Fruit fly (Drosophila melanogaster): Measurements from ENCODE around the gene CG11523.
A peak's percentile ranks its signal among the peaks of the same experiment; 100 is the strongest.

CG11523 gene

DNA sequence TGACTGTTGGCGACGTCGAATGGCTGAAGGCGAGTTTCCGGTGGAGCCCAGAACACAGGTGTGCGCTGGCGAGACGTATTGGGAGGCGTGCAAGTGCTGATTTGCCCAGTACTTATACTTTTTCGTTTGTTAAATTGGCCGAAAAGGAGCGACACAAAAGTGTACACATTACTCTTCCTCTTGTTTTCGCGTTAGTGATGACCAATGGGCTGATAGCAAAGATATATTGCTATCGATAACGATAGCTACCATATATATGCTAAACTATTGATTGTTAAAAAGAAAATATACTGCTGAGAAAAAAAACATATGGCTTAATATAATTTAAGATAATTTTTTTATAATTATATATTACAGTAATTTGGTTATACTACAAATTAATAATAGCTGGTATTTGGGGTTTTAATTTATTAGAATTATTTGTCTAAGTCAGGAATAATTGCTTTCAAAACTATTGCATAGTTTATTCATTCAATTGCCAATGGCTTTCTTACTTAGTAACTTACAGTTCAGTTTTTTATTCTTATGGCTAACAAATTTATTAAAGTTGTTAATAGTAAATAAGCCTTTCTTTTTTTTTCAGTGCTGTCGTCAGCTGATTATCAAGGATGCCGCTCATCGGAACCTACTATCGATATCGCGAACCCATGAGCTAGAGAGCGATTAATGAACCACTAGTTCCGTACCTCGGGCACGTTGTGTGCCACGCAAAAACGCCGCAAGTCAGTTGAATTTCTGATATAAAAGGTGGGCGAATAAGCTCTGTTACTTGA, 21.7 kb upstream of the CG11523 start, which contains the start of the genes Hem and IleRS (continued):
- TF ChIP-seq CG1233 (GFP tag; optimal IDR thresholded peaks at IDR 0.05) (no peak), CG9215 (GFP tag; IDR thresholded peaks at IDR 0.05) (peak; percentile 84), CG17612 (GFP tag; IDR thresholded peaks at IDR 0.05) (0 out of 2 replicates have a peak, but pooled peaks have one; percentile 56), CG17912 (GFP tag; optimal IDR thresholded peaks at IDR 0.05) (peak; percentile 69), Kr (GFP tag; optimal IDR thresholded peaks at IDR 0.05) (no peak), pzg (GFP tag; optimal IDR thresholded peaks at IDR 0.05) (peak; percentile 52), H15 (GFP tag; IDR thresholded peaks at IDR 0.05) (peak; percentile 84), D19A (tag; optimal IDR thresholded peaks at IDR 0.05) (peak; percentile 88), mam (GFP tag; optimal IDR thresholded peaks at IDR 0.05) (peak; percentile 91), CG7357 (GFP tag; IDR thresholded peaks at IDR 0.05) (peak; percentile 66; the same call in 1 of the 3 replicates), cad (GFP tag; optimal IDR thresholded peaks at IDR 0.05) (no peak), CG4282 (GFP tag; optimal IDR thresholded peaks at IDR 0.05) (peak; percentile 60), CG17328 (GFP tag; IDR thresholded peaks at IDR 0.05) (peak; percentile 89), Opbp (GFP tag; IDR thresholded peaks at IDR 0.05; ENCODE audit: partially characterized antibody) (peak; percentile 75; the same call in 2 of the 3 replicates), Jarid2 (GFP tag; optimal IDR thresholded peaks at IDR 0.05) (peak; percentile 57), lab (GFP tag; optimal IDR thresholded peaks at IDR 0.05) (peak; percentile 93), CG14050 (GFP tag; IDR thresholded peaks at IDR 0.05) (peak; percentile 83), chm (GFP tag; IDR thresholded peaks at IDR 0.05) (peak; percentile 89), Med (GFP tag) (peak; percentile 96), TFAM (GFP tag; optimal IDR thresholded peaks at IDR 0.05) (peak; percentile 36), CG3847 (GFP tag; IDR thresholded peaks at IDR 0.05) (peak; percentile 90), pan (optimal IDR thresholded peaks at IDR 0.05) (no peak), pan (GFP tag; optimal IDR thresholded peaks at IDR 0.05 in 1 of 2, IDR thresholded peaks at IDR 0.05 in 1 of 2) (peak in 1 of 2 experiments; percentile 93), CG6272 (GFP tag; IDR thresholded peaks at IDR 0.05) (peak; percentile 88), CG12744 (GFP tag; optimal IDR thresholded peaks at IDR 0.05) (peak; percentile 76), Side (GFP tag; optimal IDR thresholded peaks at IDR 0.05) (peak; percentile 84), kni (GFP tag; optimal IDR thresholded peaks at IDR 0.05) (no peak), fd102C (GFP tag; optimal IDR thresholded peaks at IDR 0.05) (peak; percentile 46), CG12155 (GFP tag; optimal IDR thresholded peaks at IDR 0.05) (peak; percentile 90), Atf6 (GFP tag; IDR thresholded peaks at IDR 0.05) (peak; percentile 91), CG14860 (GFP tag; IDR thresholded peaks at IDR 0.05; ENCODE audit: partially characterized antibody) (peak; percentile 64), h (optimal IDR thresholded peaks at IDR 0.05) (no peak), lov (optimal IDR thresholded peaks at IDR 0.05) (no peak), lov (GFP tag; IDR thresholded peaks at IDR 0.05) (peak; percentile 67; the same call in 2 of the 3 replicates), CG2199 (GFP tag; IDR thresholded peaks at IDR 0.05) (peak; percentile 76; the same call in 1 of the 3 replicates), CG30403 (GFP tag; optimal IDR thresholded peaks at IDR 0.05) (peak; percentile 96), jumu (GFP tag; optimal IDR thresholded peaks at IDR 0.05) (peak; percentile 71), tap (tag; optimal IDR thresholded peaks at IDR 0.05) (no peak), CG9817 (tag; optimal IDR thresholded peaks at IDR 0.05) (peak; percentile 91), CG4328 (GFP tag; optimal IDR thresholded peaks at IDR 0.05) (peak; percentile 81), Gug (GFP tag; IDR thresholded peaks at IDR 0.05) (peak; percentile 75), Dek (tag; optimal IDR thresholded peaks at IDR 0.05) (peak; percentile 90), CG4854 (GFP tag; optimal IDR thresholded peaks at IDR 0.05) (peak; percentile 64), Vsx1 (GFP tag; optimal IDR thresholded peaks at IDR 0.05) (no peak), CG34422 (GFP tag; IDR thresholded peaks at IDR 0.05) (peak; percentile 92), C15 (GFP tag; IDR thresholded peaks at IDR 0.05) (peak; percentile 84; the same call in 2 of the 3 replicates), sr (GFP tag; IDR thresholded peaks at IDR 0.05) (peak; percentile 55; the same call in 1 of the 3 replicates), CG31388 (GFP tag; optimal IDR thresholded peaks at IDR 0.05) (peak; percentile 83), CHES-1-like (GFP tag; optimal IDR thresholded peaks at IDR 0.05) (peak; percentile 65), Usf (GFP tag; optimal IDR thresholded peaks at IDR 0.05) (peak; percentile 83)

Measured in whole organism, embryonic.